Worm (Caenorhabditis elegans): ENCODE results near the gene fbxa-171.

The fbxa-171 gene

DNA sequence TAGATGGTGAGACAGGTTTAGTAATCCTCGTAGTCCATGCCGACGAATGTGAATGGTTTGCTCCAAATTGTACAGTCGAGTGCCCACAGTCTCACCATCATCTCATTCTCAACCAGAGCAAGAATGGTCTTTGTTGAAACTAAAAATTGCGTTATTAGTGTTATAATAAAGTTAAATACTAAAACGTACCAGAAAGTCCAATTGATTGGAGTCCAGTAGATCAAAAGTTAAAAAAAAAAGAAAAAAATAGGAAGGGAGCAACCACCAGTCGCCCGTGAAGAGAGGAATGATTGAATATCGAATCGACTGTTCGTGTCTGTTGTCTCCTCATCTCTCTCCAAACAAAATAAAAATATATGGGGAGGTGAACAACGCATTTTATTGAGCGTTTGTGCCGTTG lies 35.3 kb downstream of the fbxa-171 start, which contains the start of gene C18D4.12:
TSS of gene C18D4.12 (minus strand) at position 101 of the 400 bp plus-strand sequence.
- TF ChIP-seq F23B12.7 (tag; optimal IDR thresholded peaks at IDR 0.05; ENCODE audit: insufficient read depth) (no peak), B0035.1 (tag; optimal IDR thresholded peaks at IDR 0.05) (no peak), F49E8.2 (tag; optimal IDR thresholded peaks at IDR 0.05; ENCODE audit: insufficient read depth) (no peak), sptf-2 (GFP tag; optimal IDR thresholded peaks at IDR 0.05) (no peak), mxl-1 (tag; optimal IDR thresholded peaks at IDR 0.05) (no peak), rcor-1 (GFP tag; IDR thresholded peaks at IDR 0.05) (no peak), D2030.7 (GFP tag; IDR thresholded peaks at IDR 0.05) (no peak), ZK185.1 (tag; optimal IDR thresholded peaks at IDR 0.05; ENCODE audit: poor library complexity, severe bottlenecking) (no peak), snpc-4 (GFP tag; optimal IDR thresholded peaks at IDR 0.05) (no peak), snpc-4 (tag; optimal IDR thresholded peaks at IDR 0.05) (no peak), T26A5.8 (tag; optimal IDR thresholded peaks at IDR 0.05) (no peak), ceh-27 (GFP tag; optimal IDR thresholded peaks at IDR 0.05) (no peak), ceh-79 (tag; optimal IDR thresholded peaks at IDR 0.05) (no peak), F10E7.11 (tag; optimal IDR thresholded peaks at IDR 0.05) (no peak), madf-8 (GFP tag; conservative IDR thresholded peaks at IDR 0.05) (no peak), unc-62 (GFP tag; optimal IDR thresholded peaks at IDR 0.05) (no peak)

DNA sequence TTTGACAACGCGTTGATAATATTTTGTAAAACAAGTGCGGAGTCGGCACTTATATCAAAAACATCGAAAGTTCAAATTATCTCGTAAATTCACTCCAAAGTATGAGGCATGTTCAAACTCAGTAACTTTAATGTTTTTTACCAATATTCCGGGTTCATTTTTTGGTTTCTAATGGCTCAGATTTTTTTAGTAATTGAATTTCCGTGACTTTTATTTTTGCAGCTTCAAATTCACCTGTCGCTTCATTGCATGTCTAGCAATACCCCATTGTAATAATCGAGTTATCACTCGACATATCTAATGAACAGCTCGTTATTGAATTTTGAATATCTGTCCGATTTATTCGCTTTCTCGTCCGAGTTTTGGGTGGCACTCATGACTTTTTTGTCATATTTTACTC lies 38.1 kb downstream of the fbxa-171 start, which contains the start of gene srz-90:
TSS of gene srz-90 (plus strand) at position 301 of the 400 bp plus-strand sequence.
- TF ChIP-seq K12H6.12 (tag; optimal IDR thresholded peaks at IDR 0.05) (no peak), him-1 (tag; optimal IDR thresholded peaks at IDR 0.05) (no peak), snpc-3.4 (tag; optimal IDR thresholded peaks at IDR 0.05) (no peak), nfyb-1 (GFP tag; IDR thresholded peaks at IDR 0.05) (no peak), fkh-3 (tag; optimal IDR thresholded peaks at IDR 0.05) (no peak), snpc-4 (GFP tag; optimal IDR thresholded peaks at IDR 0.05) (no peak), snpc-4 (tag; optimal IDR thresholded peaks at IDR 0.05) (no peak), atf-7 (tag; optimal IDR thresholded peaks at IDR 0.05) (no peak), B0261.1 (tag; optimal IDR thresholded peaks at IDR 0.05) (no peak), egl-44 (GFP tag; IDR thresholded peaks at IDR 0.05) (no peak)

DNA sequence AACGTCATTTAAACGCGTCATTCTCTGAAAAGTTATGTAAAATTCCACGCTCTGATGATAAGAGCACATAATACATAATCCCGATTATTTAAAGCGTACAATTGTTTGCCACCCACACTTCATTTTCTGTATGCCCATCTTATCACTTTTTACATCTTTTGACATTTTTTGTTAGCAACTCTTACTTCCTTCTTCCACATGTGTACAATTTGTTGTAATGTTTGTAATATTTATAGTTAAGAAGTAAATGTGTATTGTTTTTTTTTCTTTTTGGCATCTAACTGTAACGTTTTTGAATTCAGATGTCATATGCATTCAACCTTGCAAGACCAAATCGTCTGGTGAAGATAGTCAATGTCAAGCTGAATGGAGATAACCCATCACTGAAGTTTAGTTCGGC lies 45.1 kb downstream of the fbxa-171 start, which contains the start of gene fbxa-136:
TSS of gene fbxa-136 (plus strand) at position 301 of the 400 bp plus-strand sequence.
- TF ChIP-seq mxl-1 (tag; optimal IDR thresholded peaks at IDR 0.05) (no peak), bed-1 (GFP tag; IDR thresholded peaks at IDR 0.05) (no peak), hlh-26 (GFP tag; conservative IDR thresholded peaks at IDR 0.05) (no peak), madf-10 (tag; optimal IDR thresholded peaks at IDR 0.05) (no peak), ztf-3 (GFP tag; optimal IDR thresholded peaks at IDR 0.05) (no peak), sdz-38 (tag; optimal IDR thresholded peaks at IDR 0.05) (no peak), B0261.1 (tag; optimal IDR thresholded peaks at IDR 0.05) (no peak)

DNA sequence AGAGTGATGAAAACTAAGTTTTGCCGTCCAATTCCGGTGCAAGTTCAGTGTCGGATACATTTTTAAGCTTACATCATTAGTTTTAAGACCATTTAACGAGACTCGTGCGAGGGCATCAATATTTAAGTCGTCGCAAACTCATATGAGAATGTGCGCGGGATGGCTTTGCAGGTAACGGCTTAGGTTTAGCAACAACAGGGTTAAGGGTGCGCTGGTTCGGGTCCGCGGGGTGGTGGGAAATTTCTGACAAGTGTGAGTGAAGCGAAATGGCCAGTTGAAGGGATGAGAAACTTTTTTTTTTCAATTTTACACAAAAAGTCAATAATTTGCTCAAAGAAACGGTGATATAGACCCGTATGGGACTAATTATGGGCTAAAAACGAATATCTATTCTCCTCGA lies 52.0 kb downstream of the fbxa-171 start:
- TF ChIP-seq sea-2 (GFP tag; IDR thresholded peaks at IDR 0.05), result no peak
- TF ChIP-seq cebp-2 (GFP tag; IDR thresholded peaks at IDR 0.05), result no peak
- peak; percentile 50 for TF ChIP-seq hrde-1 (tag; optimal IDR thresholded peaks at IDR 0.05; ENCODE audit: borderline replicate concordance)
- TF ChIP-seq hsf-1 (GFP tag; IDR thresholded peaks at IDR 0.05), result no peak
- no peak for TF ChIP-seq hlh-26 (GFP tag; conservative IDR thresholded peaks at IDR 0.05)
- TF ChIP-seq zfh-2 (GFP tag; conservative IDR thresholded peaks at IDR 0.05), result no peak
- TF ChIP-seq xnd-1 (tag; optimal IDR thresholded peaks at IDR 0.05), result no peak
- no peak for TF ChIP-seq madf-10 (tag; optimal IDR thresholded peaks at IDR 0.05)
- no peak for TF ChIP-seq aptf-2 (GFP tag; conservative IDR thresholded peaks at IDR 0.05)
- TF ChIP-seq Y56A3A.18 (GFP tag; IDR thresholded peaks at IDR 0.05), result no peak
- TF ChIP-seq F52B5.7 (tag; optimal IDR thresholded peaks at IDR 0.05), result no peak
- no peak for TF ChIP-seq chd-7 (tag; optimal IDR thresholded peaks at IDR 0.05)
- no peak for TF ChIP-seq bed-1 (GFP tag; IDR thresholded peaks at IDR 0.05)
- no peak for TF ChIP-seq nfyb-1 (GFP tag; IDR thresholded peaks at IDR 0.05)
- no peak for TF ChIP-seq hmg-1.2 (GFP tag; IDR thresholded peaks at IDR 0.05)
- peak; percentile 44 for TF ChIP-seq B0261.1 (tag; optimal IDR thresholded peaks at IDR 0.05)
- TF ChIP-seq ztf-25 (GFP tag; IDR thresholded peaks at IDR 0.05), result 0 out of 2 replicates have a peak, but pooled peaks have one; percentile 50
- no peak for TF ChIP-seq attf-3 (GFP tag; conservative IDR thresholded peaks at IDR 0.05)
- TF ChIP-seq rpc-1 (optimal IDR thresholded peaks at IDR 0.05), result peak; percentile 47
- peak; percentile 79 for TF ChIP-seq rpc-1 (tag; optimal IDR thresholded peaks at IDR 0.05)
- TF ChIP-seq attf-6 (GFP tag; IDR thresholded peaks at IDR 0.05), result peak; percentile 67; the same call in 1 of the 2 replicates
